Worm (Caenorhabditis elegans): Measurements from ENCODE around the gene Y50D4B.1.
A peak's percentile ranks its signal among the peaks of the same experiment; 100 is the strongest.

The Y50D4B.1 gene

ce11 chrV:1151324-1151742, 38.6 kb downstream of the Y50D4B.1 start:
- TF ChIP-seq med-1 (GFP tag; optimal IDR thresholded peaks at IDR 0.05; ENCODE audit: insufficient read depth), result no peak
- peak; percentile 47; the same call in 1 of the 2 replicates for TF ChIP-seq ref-1 (GFP tag; conservative IDR thresholded peaks at IDR 0.05)
- peak; percentile 98 for TF ChIP-seq cog-1 (tag; optimal IDR thresholded peaks at IDR 0.05)
- peak; percentile 75; the same call in 1 of the 2 replicates for TF ChIP-seq ztf-23 (GFP tag; IDR thresholded peaks at IDR 0.05)
- no peak for TF ChIP-seq klf-2 (GFP tag; conservative IDR thresholded peaks at IDR 0.05)
- 0 out of 2 replicates have a peak, but pooled peaks have one; percentile 14 for TF ChIP-seq tab-1 (GFP tag; IDR thresholded peaks at IDR 0.05)
- peak; percentile 88 for TF ChIP-seq T22C8.4 (GFP tag; IDR thresholded peaks at IDR 0.05)
- TF ChIP-seq ztf-29 (GFP tag; IDR thresholded peaks at IDR 0.05), result no peak
- peak; percentile 88 for TF ChIP-seq flt-1 (GFP tag; IDR thresholded peaks at IDR 0.05)

- TF ChIP-seq ztf-23 (GFP tag; IDR thresholded peaks at IDR 0.05) (no peak), tab-1 (GFP tag; IDR thresholded peaks at IDR 0.05) (no peak), cog-1 (tag; optimal IDR thresholded peaks at IDR 0.05) (no peak), ztf-29 (GFP tag; IDR thresholded peaks at IDR 0.05) (no peak), flt-1 (GFP tag; IDR thresholded peaks at IDR 0.05) (no peak), T22C8.4 (GFP tag; IDR thresholded peaks at IDR 0.05) (no peak), ref-1 (GFP tag; conservative IDR thresholded peaks at IDR 0.05) (no peak), med-1 (GFP tag; optimal IDR thresholded peaks at IDR 0.05; ENCODE audit: insufficient read depth) (no peak), klf-2 (GFP tag; conservative IDR thresholded peaks at IDR 0.05) (no peak)
Measured at ce11 chrV:1151830-1152229, 39.1 kb downstream of the Y50D4B.1 start.

- TF ChIP-seq med-1 (GFP tag; optimal IDR thresholded peaks at IDR 0.05; ENCODE audit: insufficient read depth), result no peak
- TF ChIP-seq cog-1 (tag; optimal IDR thresholded peaks at IDR 0.05), result no peak
- no peak for TF ChIP-seq ref-1 (GFP tag; conservative IDR thresholded peaks at IDR 0.05)
- TF ChIP-seq T22C8.4 (GFP tag; IDR thresholded peaks at IDR 0.05), result no peak
- no peak for TF ChIP-seq flt-1 (GFP tag; IDR thresholded peaks at IDR 0.05)
- TF ChIP-seq ztf-23 (GFP tag; IDR thresholded peaks at IDR 0.05), result no peak
- TF ChIP-seq klf-2 (GFP tag; conservative IDR thresholded peaks at IDR 0.05), result no peak
Measured at ce11 chrV:1152736-1153135, 40.0 kb downstream of the Y50D4B.1 start.

- TF ChIP-seq ztf-29 (GFP tag; IDR thresholded peaks at IDR 0.05), result no peak
- TF ChIP-seq tab-1 (GFP tag; IDR thresholded peaks at IDR 0.05), result no peak
- TF ChIP-seq flt-1 (GFP tag; IDR thresholded peaks at IDR 0.05), result no peak
- no peak for TF ChIP-seq ref-1 (GFP tag; conservative IDR thresholded peaks at IDR 0.05)
- no peak for TF ChIP-seq med-1 (GFP tag; optimal IDR thresholded peaks at IDR 0.05; ENCODE audit: insufficient read depth)
- no peak for TF ChIP-seq klf-2 (GFP tag; conservative IDR thresholded peaks at IDR 0.05)
- TF ChIP-seq T22C8.4 (GFP tag; IDR thresholded peaks at IDR 0.05), result no peak
- no peak for TF ChIP-seq ztf-23 (GFP tag; IDR thresholded peaks at IDR 0.05)
- TF ChIP-seq cog-1 (tag; optimal IDR thresholded peaks at IDR 0.05), result no peak
Measured at ce11 chrV:1153387-1153786, 40.6 kb downstream of the Y50D4B.1 start.

- no peak for TF ChIP-seq med-1 (GFP tag; optimal IDR thresholded peaks at IDR 0.05; ENCODE audit: insufficient read depth)
- no peak for TF ChIP-seq T22C8.4 (GFP tag; IDR thresholded peaks at IDR 0.05)
- no peak for TF ChIP-seq cog-1 (tag; optimal IDR thresholded peaks at IDR 0.05)
- TF ChIP-seq flt-1 (GFP tag; IDR thresholded peaks at IDR 0.05), result 0 out of 2 replicates have a peak, but pooled peaks have one; percentile 26
- TF ChIP-seq ref-1 (GFP tag; conservative IDR thresholded peaks at IDR 0.05), result no peak
- no peak for TF ChIP-seq ztf-29 (GFP tag; IDR thresholded peaks at IDR 0.05)
- peak; percentile 55; the same call in 1 of the 2 replicates for TF ChIP-seq ztf-23 (GFP tag; IDR thresholded peaks at IDR 0.05)
Measured at ce11 chrV:1153925-1154324, 41.2 kb downstream of the Y50D4B.1 start.

ce11 chrV:1154472-1155278, 41.9 kb downstream of the Y50D4B.1 start:
- TF ChIP-seq T22C8.4 (GFP tag; IDR thresholded peaks at IDR 0.05) (no peak), flt-1 (GFP tag; IDR thresholded peaks at IDR 0.05) (no peak), ztf-23 (GFP tag; IDR thresholded peaks at IDR 0.05) (no peak), tab-1 (GFP tag; IDR thresholded peaks at IDR 0.05) (no peak), klf-2 (GFP tag; conservative IDR thresholded peaks at IDR 0.05) (no peak), cog-1 (tag; optimal IDR thresholded peaks at IDR 0.05) (no peak), ztf-29 (GFP tag; IDR thresholded peaks at IDR 0.05) (no peak), med-1 (GFP tag; optimal IDR thresholded peaks at IDR 0.05; ENCODE audit: insufficient read depth) (no peak), ref-1 (GFP tag; conservative IDR thresholded peaks at IDR 0.05) (no peak)

ce11 chrV:1155914-1156313, 43.2 kb downstream of the Y50D4B.1 start, which contains the start of gene cmd-1:
TSS of gene cmd-1 (plus strand) at chrV:1156271.
- TF ChIP-seq med-1 (GFP tag; optimal IDR thresholded peaks at IDR 0.05; ENCODE audit: insufficient read depth) (no peak), ref-1 (GFP tag; conservative IDR thresholded peaks at IDR 0.05) (no peak), T22C8.4 (GFP tag; IDR thresholded peaks at IDR 0.05) (no peak), ztf-23 (GFP tag; IDR thresholded peaks at IDR 0.05) (no peak)

- TF ChIP-seq ref-1 (GFP tag; conservative IDR thresholded peaks at IDR 0.05) (no peak), ztf-29 (GFP tag; IDR thresholded peaks at IDR 0.05) (no peak), tab-1 (GFP tag; IDR thresholded peaks at IDR 0.05) (no peak), med-1 (GFP tag; optimal IDR thresholded peaks at IDR 0.05; ENCODE audit: insufficient read depth) (no peak), klf-2 (GFP tag; conservative IDR thresholded peaks at IDR 0.05) (no peak), flt-1 (GFP tag; IDR thresholded peaks at IDR 0.05) (no peak), cog-1 (tag; optimal IDR thresholded peaks at IDR 0.05) (no peak), ztf-23 (GFP tag; IDR thresholded peaks at IDR 0.05) (no peak), T22C8.4 (GFP tag; IDR thresholded peaks at IDR 0.05) (no peak)
Measured at ce11 chrV:1156431-1156830, 43.7 kb downstream of the Y50D4B.1 start.

- TF ChIP-seq flt-1 (GFP tag; IDR thresholded peaks at IDR 0.05) (no peak), ztf-23 (GFP tag; IDR thresholded peaks at IDR 0.05) (no peak), klf-2 (GFP tag; conservative IDR thresholded peaks at IDR 0.05) (no peak), ref-1 (GFP tag; conservative IDR thresholded peaks at IDR 0.05) (no peak), T22C8.4 (GFP tag; IDR thresholded peaks at IDR 0.05) (no peak), ztf-29 (GFP tag; IDR thresholded peaks at IDR 0.05) (no peak), tab-1 (GFP tag; IDR thresholded peaks at IDR 0.05) (no peak), cog-1 (tag; optimal IDR thresholded peaks at IDR 0.05) (no peak), med-1 (GFP tag; optimal IDR thresholded peaks at IDR 0.05; ENCODE audit: insufficient read depth) (no peak)
Measured at ce11 chrV:1157443-1157842, 44.7 kb downstream of the Y50D4B.1 start.
